Worm (Caenorhabditis elegans) whole organism, midembryonic: ENCODE results near the gene B0302.4.

Source experiments
- T22C8.4 ChIP-seq: fragments of 200-800 bp; sonication (Bioruptor generic); IDR thresholded peaks from 2 replicates; pipeline ENCODE4 v1.3.6; 2022; ENCODE audit warnings: missing genetic modification characterization, missing compliant biosample characterization
- cog-1 ChIP-seq: sonication (generic microtip); optimal IDR thresholded peaks from 2 replicates; lab custom pipeline; 2016; ENCODE audit warnings: missing genetic modification characterization, missing compliant biosample characterization
- flt-1 ChIP-seq: fragments of 200-800 bp; sonication (Bioruptor generic); IDR thresholded peaks from 2 replicates; pipeline ENCODE4 v1.3.6; 2022; ENCODE audit warnings: missing genetic modification characterization, missing compliant biosample characterization
- klf-2 ChIP-seq: fragments of 200-800 bp; sonication (Bioruptor generic); conservative IDR thresholded peaks from 2 replicates; pipeline ENCODE4 v1.3.6; 2022; ENCODE audit warnings: missing genetic modification reagents, missing genetic modification characterization, missing compliant biosample characterization
- med-1 ChIP-seq: sonication (generic microtip); optimal IDR thresholded peaks from 2 replicates; lab custom pipeline; 2017; ENCODE audit warnings: missing genetic modification characterization, mild to moderate bottlenecking, missing compliant biosample characterization, antibody characterized with exemption, missing genetic modification reagents; ENCODE audit not compliant: insufficient read depth
- ref-1 ChIP-seq: fragments of 200-800 bp; sonication (Bioruptor generic); conservative IDR thresholded peaks from 2 replicates; pipeline ENCODE4 v1.3.6; 2022; ENCODE audit warnings: missing genetic modification reagents, missing genetic modification characterization, missing compliant biosample characterization
- tab-1 ChIP-seq: fragments of 200-800 bp; sonication (Bioruptor generic); IDR thresholded peaks from 2 replicates; pipeline ENCODE4 v1.3.6; 2022; ENCODE audit warnings: missing genetic modification characterization, missing compliant biosample characterization
- ztf-23 ChIP-seq: fragments of 200-800 bp; sonication (Bioruptor generic); IDR thresholded peaks from 2 replicates; pipeline ENCODE4 v1.3.6; 2022; ENCODE audit warnings: missing genetic modification reagents, missing genetic modification characterization, missing compliant biosample characterization
- ztf-29 ChIP-seq: fragments of 200-800 bp; sonication (Bioruptor generic); IDR thresholded peaks from 2 replicates; pipeline ENCODE4 v1.3.6; 2022; ENCODE audit warnings: missing genetic modification reagents, missing genetic modification characterization, missing compliant biosample characterization

Gene B0302.4

ce11 chrX:17176677-17177076 is at the start of gene B0302.4:
B0302.4 (minus strand) TSS chrX:17176777.
- TF ChIP-seq ztf-29 (GFP tag; lab: Robert Waterston, UW) (no peak), ztf-23 (GFP tag; lab: Robert Waterston, UW) (no peak), flt-1 (GFP tag; lab: Robert Waterston, UW) (no peak), tab-1 (GFP tag; lab: Robert Waterston, UW) (no peak), med-1 (GFP tag; lab: Kevin White, UChicago) (no peak), T22C8.4 (GFP tag; lab: Robert Waterston, UW) (no peak), klf-2 (GFP tag; lab: Robert Waterston, UW) (no peak), cog-1 (no peak), ref-1 (no peak)

ce11 chrX:17221873-17222525 is 45.4 kb upstream of the B0302.4 start, which contains the start of gene rab-6.2:
rab-6.2 (plus strand) TSS chrX:17222475.
- TF ChIP-seq T22C8.4 (GFP tag; lab: Robert Waterston, UW) (no peak), flt-1 (GFP tag; lab: Robert Waterston, UW) (0 out of 2 replicates have a peak, but pooled peaks have one; percentile 17), ztf-23 (GFP tag; lab: Robert Waterston, UW) (no peak)

DNA sequence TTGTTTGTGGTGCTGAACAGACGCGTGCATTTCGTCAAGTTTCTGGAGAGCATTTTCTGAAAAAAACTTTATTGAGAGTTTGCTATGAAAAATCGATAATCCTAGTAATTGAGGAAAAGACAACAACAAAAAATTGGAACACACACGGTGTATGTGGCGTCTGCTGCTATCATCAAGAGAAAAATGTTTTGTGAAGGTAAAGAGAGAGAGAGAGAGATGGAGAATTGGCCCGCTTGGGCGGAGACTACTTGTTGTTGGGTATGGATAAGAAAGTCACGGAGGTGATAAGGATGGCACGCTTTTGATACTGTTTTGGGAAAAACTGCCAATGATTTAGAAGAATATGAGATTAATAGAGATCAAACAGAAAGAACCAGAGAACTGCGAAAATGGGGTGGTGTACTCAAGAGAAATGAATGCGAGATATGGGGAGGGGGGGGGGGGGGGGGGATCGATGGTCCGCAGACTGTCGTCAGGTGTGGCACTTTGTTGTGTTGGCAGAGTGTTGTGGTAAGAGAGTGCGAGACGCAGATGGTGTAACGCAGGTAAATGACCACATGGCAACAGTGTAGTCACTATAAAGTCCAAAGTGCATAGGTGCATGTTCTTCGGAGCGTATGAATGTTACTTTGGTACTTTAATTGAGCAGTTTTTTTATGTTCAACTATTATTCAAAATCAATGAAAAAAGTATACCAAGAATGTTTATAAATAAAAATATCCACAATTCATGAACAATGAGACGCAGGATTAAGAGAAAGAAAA is 40.7 kb upstream of the B0302.4 start, which contains the start of gene acdh-7:
TSS of gene acdh-7 (minus strand) at position 56 of the 764 bp plus-strand sequence.
- no peak for TF ChIP-seq tab-1 (GFP tag; lab: Robert Waterston, UW)
- TF ChIP-seq ztf-23 (GFP tag; lab: Robert Waterston, UW), result 0 out of 2 replicates have a peak, but pooled peaks have one; percentile 35
- TF ChIP-seq ref-1, result no peak
- TF ChIP-seq T22C8.4 (GFP tag; lab: Robert Waterston, UW), result peak; percentile 44; the same call in 1 of the 2 replicates
- TF ChIP-seq med-1 (GFP tag; lab: Kevin White, UChicago), result no peak
- no peak for TF ChIP-seq flt-1 (GFP tag; lab: Robert Waterston, UW)

DNA sequence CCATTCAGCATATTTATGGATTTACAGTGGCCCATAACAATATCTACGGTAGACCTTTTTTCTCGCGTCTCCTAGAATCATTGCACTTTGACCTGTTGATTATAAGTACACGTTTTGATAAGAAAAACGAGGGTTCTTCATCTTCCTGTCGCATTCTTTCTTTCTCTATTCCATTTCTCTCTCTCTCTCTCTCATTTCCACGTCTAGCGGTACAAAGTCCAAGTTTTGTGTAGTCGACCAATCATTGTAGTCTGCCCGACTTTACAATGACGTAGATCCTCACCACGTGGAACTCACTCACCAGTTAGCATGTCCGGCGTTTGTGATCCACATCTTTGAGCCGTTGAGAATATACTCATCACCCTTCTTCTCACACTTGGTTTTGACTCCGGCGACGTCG is 39.6 kb upstream of the B0302.4 start:
- TF ChIP-seq ref-1 (no peak), tab-1 (GFP tag; lab: Robert Waterston, UW) (no peak), flt-1 (GFP tag; lab: Robert Waterston, UW) (no peak), ztf-29 (GFP tag; lab: Robert Waterston, UW) (no peak), cog-1 (no peak), med-1 (GFP tag; lab: Kevin White, UChicago) (no peak), T22C8.4 (GFP tag; lab: Robert Waterston, UW) (no peak), klf-2 (GFP tag; lab: Robert Waterston, UW) (no peak), ztf-23 (GFP tag; lab: Robert Waterston, UW) (no peak)

- TF ChIP-seq med-1 (GFP tag; lab: Kevin White, UChicago) (no peak), klf-2 (GFP tag; lab: Robert Waterston, UW) (no peak), flt-1 (GFP tag; lab: Robert Waterston, UW) (0 out of 2 replicates have a peak, but pooled peaks have one; percentile 18)
These were observed 39.2 kb upstream of the B0302.4 start for ce11 chrX:17215753-17216152.

ce11 chrX:17214803-17215202 is 38.2 kb upstream of the B0302.4 start, which contains the start of gene acdh-10:
acdh-10 (minus strand) TSS chrX:17214903.
- TF ChIP-seq med-1 (GFP tag; lab: Kevin White, UChicago) (no peak), T22C8.4 (GFP tag; lab: Robert Waterston, UW) (no peak), ztf-29 (GFP tag; lab: Robert Waterston, UW) (no peak), tab-1 (GFP tag; lab: Robert Waterston, UW) (no peak), flt-1 (GFP tag; lab: Robert Waterston, UW) (no peak), ref-1 (no peak), klf-2 (GFP tag; lab: Robert Waterston, UW) (no peak), cog-1 (no peak), ztf-23 (GFP tag; lab: Robert Waterston, UW) (no peak)

DNA sequence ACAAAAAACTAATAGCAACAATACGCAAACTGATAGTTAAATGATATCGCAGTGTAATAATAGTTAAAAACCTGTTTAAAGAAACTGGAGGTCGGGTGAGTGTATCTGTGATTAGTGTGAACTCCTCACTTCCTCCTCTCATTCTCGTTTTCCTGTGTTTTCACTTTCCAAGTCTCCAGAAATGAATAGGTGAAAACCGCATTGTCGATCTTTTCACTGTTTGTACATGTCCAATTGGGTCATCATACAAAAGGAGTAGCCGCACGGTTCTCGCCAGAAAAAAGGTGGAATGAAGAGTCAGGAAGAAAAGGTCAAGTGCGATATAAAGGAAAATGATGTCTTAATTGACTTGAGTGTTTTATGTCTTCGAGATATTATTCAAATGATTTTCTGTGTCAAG is 34.9 kb upstream of the B0302.4 start:
- TF ChIP-seq ztf-29 (GFP tag; lab: Robert Waterston, UW) (no peak), flt-1 (GFP tag; lab: Robert Waterston, UW) (no peak), ref-1 (no peak), T22C8.4 (GFP tag; lab: Robert Waterston, UW) (no peak), tab-1 (GFP tag; lab: Robert Waterston, UW) (no peak), cog-1 (no peak), klf-2 (GFP tag; lab: Robert Waterston, UW) (no peak), med-1 (GFP tag; lab: Kevin White, UChicago) (no peak), ztf-23 (GFP tag; lab: Robert Waterston, UW) (no peak)

DNA sequence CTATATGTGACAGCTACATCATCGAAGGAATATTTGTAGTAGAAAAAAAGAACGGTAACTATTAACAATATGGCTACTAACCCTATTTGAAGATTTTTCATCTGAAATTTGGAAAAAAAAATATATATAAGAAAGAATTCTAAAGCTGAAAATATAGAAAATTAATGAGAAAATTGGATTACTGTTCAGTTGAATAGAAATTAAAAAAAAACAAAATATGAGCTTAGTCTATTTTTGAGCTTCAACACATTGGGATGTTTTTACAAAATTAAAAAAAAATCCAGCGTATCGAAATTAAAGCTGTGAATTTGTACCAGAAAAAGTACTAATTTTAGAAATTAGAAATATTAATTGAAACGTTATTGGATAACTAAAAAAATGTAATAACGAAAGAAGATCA is 32.7 kb upstream of the B0302.4 start, which contains the start of gene T08G2.2:
TSS of gene T08G2.2 (minus strand) at position 101 of the 400 bp plus-strand sequence.
- TF ChIP-seq klf-2 (GFP tag; lab: Robert Waterston, UW) (no peak), ztf-23 (GFP tag; lab: Robert Waterston, UW) (no peak), ztf-29 (GFP tag; lab: Robert Waterston, UW) (no peak), cog-1 (no peak), T22C8.4 (GFP tag; lab: Robert Waterston, UW) (no peak), tab-1 (GFP tag; lab: Robert Waterston, UW) (no peak), med-1 (GFP tag; lab: Kevin White, UChicago) (no peak), ref-1 (no peak), flt-1 (GFP tag; lab: Robert Waterston, UW) (no peak)

ce11 chrX:17205853-17206252 is 29.3 kb upstream of the B0302.4 start:
- TF ChIP-seq klf-2 (GFP tag; lab: Robert Waterston, UW) (no peak), flt-1 (GFP tag; lab: Robert Waterston, UW) (no peak), ref-1 (no peak), ztf-23 (GFP tag; lab: Robert Waterston, UW) (no peak), tab-1 (GFP tag; lab: Robert Waterston, UW) (no peak), cog-1 (no peak), ztf-29 (GFP tag; lab: Robert Waterston, UW) (no peak), med-1 (GFP tag; lab: Kevin White, UChicago) (no peak), T22C8.4 (GFP tag; lab: Robert Waterston, UW) (no peak)
